Fruit fly (Drosophila melanogaster) whole organism, embryonic: ENCODE data around the gene Lcp65Ac.
A peak's percentile ranks its signal among the peaks of the same experiment; 100 is the strongest.

Experiments used
- Ada2b ChIP-seq: fragments of 200-800 bp; sonication (Bioruptor generic); IDR thresholded peaks from 2 replicates; pipeline ENCODE4 v1.3.6; 2022; ENCODE audit warnings: missing biosample characterization, missing genetic modification characterization
- Adf1 ChIP-seq: fragments of 200-800 bp; sonication (Bioruptor generic); IDR thresholded peaks from 2 replicates; pipeline ENCODE4 v1.3.6; 2022; ENCODE audit warnings: missing biosample characterization, missing genetic modification characterization
- Asciz ChIP-seq: fragments of 200-800 bp; sonication (Bioruptor generic); optimal IDR thresholded peaks from 2 replicates; lab custom pipeline; 2017; ENCODE audit warnings: missing biosample characterization, mild to moderate bottlenecking, missing genetic modification characterization, missing genetic modification reagents
- CG10267 ChIP-seq: fragments of 200-800 bp; sonication (Bioruptor generic); optimal IDR thresholded peaks from 2 replicates; lab custom pipeline; 2018; ENCODE audit warnings: missing biosample characterization, mild to moderate bottlenecking, missing genetic modification characterization, moderate library complexity
- CG10321 ChIP-seq: fragments of 200-800 bp; sonication (Bioruptor generic); IDR thresholded peaks from 2 replicates; pipeline ENCODE4 v1.3.6; 2022; ENCODE audit warnings: missing biosample characterization, missing genetic modification characterization
- CG11456 ChIP-seq: fragments of 200-800 bp; sonication (Bioruptor generic); IDR thresholded peaks from 3 replicates; pipeline ENCODE4 v1.3.6; 2022; ENCODE audit warnings: missing biosample characterization, missing genetic modification characterization
- CG13424 ChIP-seq: fragments of 200-800 bp; sonication (Bioruptor generic); optimal IDR thresholded peaks from 2 replicates; lab custom pipeline; 2019; ENCODE audit warnings: missing biosample characterization, mild to moderate bottlenecking, missing genetic modification characterization, moderate library complexity
- CG16863 ChIP-seq: fragments of 200-800 bp; sonication (Bioruptor generic); optimal IDR thresholded peaks from 3 replicates; lab custom pipeline; 2016; ENCODE audit warnings: missing biosample characterization, missing genetic modification characterization
- CG1832 ChIP-seq: fragments of 200-800 bp; sonication (Bioruptor generic); optimal IDR thresholded peaks from 2 replicates; lab custom pipeline; 2017; ENCODE audit warnings: missing biosample characterization, mild to moderate bottlenecking, missing genetic modification characterization, inconsistent platforms
- CG2678 ChIP-seq: fragments of 200-800 bp; sonication (Bioruptor generic); optimal IDR thresholded peaks from 3 replicates; lab custom pipeline; 2019; ENCODE audit warnings: missing biosample characterization, mild to moderate bottlenecking, missing genetic modification characterization, moderate library complexity
- CG32767 ChIP-seq: fragments of 200-800 bp; sonication (Bioruptor generic); IDR thresholded peaks from 2 replicates; pipeline ENCODE4 v1.3.6; 2022; ENCODE audit warnings: missing biosample characterization, missing genetic modification characterization
- CG3726 ChIP-seq: fragments of 200-800 bp; sonication (Bioruptor generic); IDR thresholded peaks from 3 replicates; pipeline ENCODE4, ENCODE4 v1.3.6; 2022; ENCODE audit warnings: missing biosample characterization, missing genetic modification characterization
- CG4820 ChIP-seq: fragments of 200-800 bp; sonication (Bioruptor generic); optimal IDR thresholded peaks from 3 replicates; lab custom pipeline; 2016; ENCODE audit warnings: missing biosample characterization, missing genetic modification characterization
- CG6175 ChIP-seq: fragments of 200-800 bp; sonication (Bioruptor generic); IDR thresholded peaks from 3 replicates; pipeline ENCODE4 v1.3.6; 2022; ENCODE audit warnings: missing biosample characterization, missing genetic modification characterization
- CG7357 ChIP-seq: fragments of 200-800 bp; sonication (Bioruptor generic); IDR thresholded peaks from 3 replicates; pipeline ENCODE4 v1.3.6; 2022; ENCODE audit warnings: missing biosample characterization, missing genetic modification characterization
- CG7786 ChIP-seq: fragments of 200-800 bp; sonication (Bioruptor generic); optimal IDR thresholded peaks from 2 replicates; lab custom pipeline; 2016; ENCODE audit warnings: missing biosample characterization, missing genetic modification characterization
- Ets65A ChIP-seq: fragments of 200-800 bp; sonication (Bioruptor generic); peaks from one replicate; lab custom pipeline; 2016; ENCODE audit warnings: missing biosample characterization, missing genetic modification characterization
- HHEX ChIP-seq: fragments of 200-800 bp; sonication (Bioruptor generic); optimal IDR thresholded peaks from 3 replicates; lab custom pipeline; 2017; ENCODE audit warnings: missing biosample characterization, mild to moderate bottlenecking, missing genetic modification characterization, missing genetic modification reagents
- HLH54F ChIP-seq: fragments of 200-800 bp; sonication (Bioruptor generic); optimal IDR thresholded peaks from 3 replicates; lab custom pipeline; 2016; ENCODE audit warnings: missing biosample characterization, missing genetic modification characterization
- Hand ChIP-seq: fragments of 200-800 bp; sonication (Bioruptor generic); optimal IDR thresholded peaks from 2 replicates; lab custom pipeline; 2017; ENCODE audit warnings: mild to moderate bottlenecking, missing biosample characterization, missing genetic modification reagents, missing genetic modification characterization
- Hmr ChIP-seq: fragments of 200-800 bp; sonication (Bioruptor generic); optimal IDR thresholded peaks from 3 replicates; lab custom pipeline; 2017; ENCODE audit warnings: mild to moderate bottlenecking, missing biosample characterization, missing genetic modification reagents, missing genetic modification characterization
- Lhr ChIP-seq: fragments of 200-800 bp; sonication (Bioruptor generic); optimal IDR thresholded peaks from 3 replicates; lab custom pipeline; 2017; ENCODE audit warnings: mild to moderate bottlenecking, missing biosample characterization, missing genetic modification reagents, missing genetic modification characterization
- Meics ChIP-seq: fragments of 200-800 bp; sonication (Bioruptor generic); optimal IDR thresholded peaks from 2 replicates; lab custom pipeline; 2017; ENCODE audit warnings: missing biosample characterization, mild to moderate bottlenecking, missing genetic modification characterization
- Myb ChIP-seq: fragments of 200-800 bp; sonication (Bioruptor generic); optimal IDR thresholded peaks from 2 replicates; lab custom pipeline; 2016; ENCODE audit warnings: missing biosample characterization, missing genetic modification characterization
- NC2α ChIP-seq: fragments of 200-800 bp; sonication (Bioruptor generic); optimal IDR thresholded peaks from 2 replicates; lab custom pipeline; 2016; ENCODE audit warnings: missing biosample characterization, missing genetic modification characterization
- Nf-YB ChIP-seq: fragments of 200-800 bp; sonication (Bioruptor generic); optimal IDR thresholded peaks from 3 replicates; lab custom pipeline; 2019; ENCODE audit warnings: missing biosample characterization, mild to moderate bottlenecking, missing genetic modification characterization, moderate library complexity
- Nf-YC ChIP-seq: fragments of 200-800 bp; optimal IDR thresholded peaks from 3 replicates; lab custom pipeline; 2019; ENCODE audit warnings: missing biosample characterization, mild to moderate bottlenecking, missing genetic modification characterization, moderate library complexity
- NfI ChIP-seq: fragments of 200-800 bp; sonication (Bioruptor generic); optimal IDR thresholded peaks from 3 replicates; lab custom pipeline; 2018; ENCODE audit warnings: missing biosample characterization, mild to moderate bottlenecking, missing genetic modification characterization, moderate library complexity
- Xbp1 ChIP-seq: fragments of 200-800 bp; sonication (Bioruptor generic); optimal IDR thresholded peaks from 3 replicates; lab custom pipeline; 2016; ENCODE audit warnings: missing biosample characterization, mild to moderate bottlenecking, missing genetic modification characterization
- cato ChIP-seq: fragments of 200-800 bp; sonication (Bioruptor generic); optimal IDR thresholded peaks from 2 replicates; lab custom pipeline; 2016; ENCODE audit warnings: missing biosample characterization, missing genetic modification characterization, borderline replicate concordance
- cg ChIP-seq: fragments of 200-800 bp; sonication (Bioruptor generic); optimal IDR thresholded peaks from 3 replicates; lab custom pipeline; 2019; ENCODE audit warnings: missing biosample characterization, mild to moderate bottlenecking, missing genetic modification characterization, moderate library complexity
- da ChIP-seq: fragments of 200-800 bp; sonication (Bioruptor generic); optimal IDR thresholded peaks from 2 replicates; lab custom pipeline; 2016; ENCODE audit warnings: missing biosample characterization, missing genetic modification characterization
- dysf ChIP-seq: fragments of 200-800 bp; sonication (Bioruptor generic); IDR thresholded peaks from 3 replicates; pipeline ENCODE4 v1.3.6; 2022; ENCODE audit warnings: missing biosample characterization, missing genetic modification characterization
- emc ChIP-seq: fragments of 200-800 bp; sonication (Bioruptor generic); optimal IDR thresholded peaks from 2 replicates; lab custom pipeline; 2016; ENCODE audit warnings: missing biosample characterization, missing genetic modification characterization
- eve ChIP-seq, 2 experiments: fragments of >200 bp; optimal IDR thresholded peaks; 2 replicates each; lab custom pipeline; 2017; ENCODE audit warnings: missing biosample characterization in 2 of 2, missing genetic modification characterization in 2 of 2
- exex ChIP-seq: fragments of 200-800 bp; sonication (Bioruptor generic); optimal IDR thresholded peaks from 4 replicates; lab custom pipeline; 2018; ENCODE audit warnings: missing biosample characterization, mild to moderate bottlenecking, missing genetic modification characterization, moderate library complexity
- gce ChIP-seq: fragments of 200-800 bp; sonication (Bioruptor generic); IDR thresholded peaks from 3 replicates; pipeline ENCODE4 v1.3.6; 2022; ENCODE audit warnings: missing biosample characterization, missing genetic modification characterization
- lilli ChIP-seq: fragments of 200-800 bp; sonication (Bioruptor generic); optimal IDR thresholded peaks from 3 replicates; lab custom pipeline; 2016; ENCODE audit warnings: missing biosample characterization, missing genetic modification characterization
- lov ChIP-seq, 2 experiments: fragments of 200-800 bp in 1 of 2; fragments of >200 bp in 1 of 2; sonication (Bioruptor generic) in 1 of 2; IDR thresholded peaks in 1 of 2; optimal IDR thresholded peaks in 1 of 2; 2 replicates in 1 of 2; 3 replicates in 1 of 2; pipeline versions ENCODE4 v1.3.6 to Lab custom; 2017 to 2022; ENCODE audit warnings: missing biosample characterization in 1 of 2, missing genetic modification characterization in 1 of 2
- nom ChIP-seq: fragments of 200-800 bp; sonication (Bioruptor generic); optimal IDR thresholded peaks from 2 replicates; lab custom pipeline; 2017; ENCODE audit warnings: missing biosample characterization, missing genetic modification characterization, mild to moderate bottlenecking, moderate library complexity, missing genetic modification reagents
- phol ChIP-seq: fragments of 200-800 bp; sonication (Bioruptor generic); optimal IDR thresholded peaks from 3 replicates; lab custom pipeline; 2018; ENCODE audit warnings: missing biosample characterization, mild to moderate bottlenecking, missing genetic modification characterization, moderate library complexity
- ro ChIP-seq: fragments of 200-800 bp; sonication (Bioruptor generic); IDR thresholded peaks from 2 replicates; pipeline ENCODE4 v1.3.6; 2022; ENCODE audit warnings: missing biosample characterization, missing genetic modification characterization
- seq ChIP-seq: fragments of 200-800 bp; sonication (Bioruptor generic); IDR thresholded peaks from 2 replicates; pipeline ENCODE4 v1.3.6; 2022; ENCODE audit warnings: missing biosample characterization, missing genetic modification characterization
- sr ChIP-seq: fragments of 200-800 bp; sonication (Bioruptor generic); IDR thresholded peaks from 3 replicates; pipeline ENCODE4 v1.3.6; 2022; ENCODE audit warnings: missing biosample characterization, missing genetic modification characterization
- tap ChIP-seq: fragments of 200-800 bp; optimal IDR thresholded peaks from 3 replicates; lab custom pipeline; 2019; ENCODE audit warnings: missing biosample characterization, mild to moderate bottlenecking, missing genetic modification characterization, moderate library complexity
- vnd ChIP-seq: fragments of 200-800 bp; sonication (Bioruptor generic); IDR thresholded peaks from 3 replicates; pipeline ENCODE4 v1.3.6; 2022; ENCODE audit warnings: missing biosample characterization, missing genetic modification characterization; ENCODE audit not compliant: partially characterized antibody
- vvl ChIP-seq: fragments of 200-800 bp; sonication (Bioruptor generic); IDR thresholded peaks from 2 replicates; pipeline ENCODE4 v1.3.6; 2022; ENCODE audit warnings: missing biosample characterization, missing genetic modification characterization

Lcp65Ac gene

DNA sequence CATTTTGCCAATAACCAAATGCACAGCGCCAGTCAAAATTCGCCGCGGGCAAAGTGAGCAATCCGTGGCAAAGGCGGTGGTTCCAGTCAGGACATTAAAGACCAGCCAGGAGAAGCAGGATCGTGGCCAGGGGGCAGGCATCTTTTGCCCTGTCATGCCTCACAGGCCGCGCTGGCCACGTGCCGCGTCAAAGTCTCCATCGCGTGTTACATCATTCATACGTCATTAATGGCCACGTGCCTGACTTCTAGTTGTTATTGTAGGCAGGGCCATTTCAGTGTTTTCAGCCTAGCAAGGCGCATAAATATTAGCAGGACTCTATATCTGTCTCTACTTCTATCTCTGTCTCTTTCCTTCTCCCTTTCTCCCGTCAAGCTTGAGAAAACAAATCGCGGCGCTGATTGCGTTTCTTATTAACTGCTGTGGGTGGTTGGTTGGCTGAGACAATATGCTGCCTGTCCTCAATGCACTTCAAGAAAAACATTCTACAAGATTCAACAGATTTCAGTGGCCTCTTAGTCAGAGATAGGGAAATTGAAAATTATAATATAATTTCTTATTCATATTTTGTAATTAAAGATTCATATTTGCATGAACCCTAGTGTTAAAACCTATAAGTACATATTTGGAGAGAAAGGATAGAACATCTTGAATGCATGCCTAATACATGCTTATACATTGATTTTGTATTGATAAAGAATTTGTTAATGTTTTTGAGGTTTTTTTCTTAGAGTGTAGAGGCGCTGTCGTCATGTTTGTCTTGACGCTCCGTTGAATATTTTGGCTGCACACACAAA lies 36.2 kb upstream of the Lcp65Ac start (continued):
- TF ChIP-seq da (GFP tag; lab: Kevin White, UChicago) (no peak), tap (peak; percentile 19), CG3726 (GFP tag; lab: Robert Waterston, UW) (no peak), emc (no peak), Asciz (GFP tag; lab: Kevin White, UChicago) (no peak), CG13424 (peak; percentile 10), CG10267 (peak; percentile 21), CG6175 (no peak), vvl (no peak), NfI (GFP tag; lab: Kevin White, UChicago) (no peak)
- TF ChIP-seq, all 482 proteins: peak for 37

DNA sequence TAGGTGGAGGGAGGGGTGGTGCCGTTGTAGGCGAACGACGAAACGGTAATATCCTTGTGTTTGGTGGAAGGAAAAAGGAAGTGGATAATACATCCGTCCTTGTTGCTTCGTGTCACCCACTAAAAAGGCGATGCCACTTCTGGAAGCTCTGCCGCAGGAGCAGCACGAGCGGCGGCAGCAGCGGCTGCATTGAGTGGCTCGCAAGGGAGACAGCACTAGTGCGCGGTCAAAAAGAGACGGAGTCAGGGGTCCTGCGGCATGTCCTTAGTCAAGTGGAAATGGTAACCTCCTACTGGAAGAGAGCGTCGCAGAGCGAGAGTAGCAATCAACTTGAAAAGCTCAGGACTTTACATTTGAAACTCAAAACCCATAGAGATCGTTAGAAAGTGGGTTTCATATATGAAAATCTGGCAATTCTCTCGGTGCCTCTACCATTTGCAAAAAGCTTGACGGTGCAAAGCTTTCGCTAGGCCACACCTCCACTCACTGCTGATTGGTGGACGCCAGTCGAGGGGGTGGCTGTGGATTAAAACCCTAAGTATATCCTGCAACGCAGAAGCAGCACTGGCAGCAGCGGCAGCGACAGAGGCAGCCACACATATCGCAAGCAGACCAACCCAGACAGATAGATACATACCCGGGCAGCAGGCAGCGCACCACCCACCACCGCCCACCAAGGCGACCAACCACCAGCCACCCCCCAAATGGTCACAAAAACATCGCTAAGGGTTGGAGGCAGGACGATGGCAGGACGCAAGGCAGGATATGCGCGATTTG lies 33.8 kb upstream of the Lcp65Ac start:
- no peak for TF ChIP-seq CG7357 (GFP tag; lab: Robert Waterston, UW)
- TF ChIP-seq lilli (GFP tag; lab: Kevin White, UChicago): no peak
- no peak for TF ChIP-seq sr (GFP tag; lab: Robert Waterston, UW)
- TF ChIP-seq nom (GFP tag; lab: Kevin White, UChicago): no peak
- TF ChIP-seq CG1832 (GFP tag; lab: Kevin White, UChicago): peak; percentile 49
- TF ChIP-seq exex: no peak
- no peak for TF ChIP-seq phol
- peak; percentile 96 for TF ChIP-seq Nf-YC (tag; lab: Kevin White, UChicago)
- no peak for TF ChIP-seq HLH54F (GFP tag; lab: Kevin White, UChicago)
- TF ChIP-seq CG4820: no peak
- no peak for TF ChIP-seq Meics (GFP tag; lab: Kevin White, UChicago)
- TF ChIP-seq CG16863 (GFP tag; lab: Kevin White, UChicago): no peak
- no peak for TF ChIP-seq vnd (GFP tag; lab: Robert Waterston, UW)
- no peak for TF ChIP-seq lov (optimal IDR thresholded peaks at IDR 0.05; lab: Kevin White, UChicago)
- no peak for TF ChIP-seq lov (GFP tag; IDR thresholded peaks at IDR 0.05; lab: Robert Waterston, UW)
- TF ChIP-seq dysf (GFP tag; lab: Robert Waterston, UW): no peak
- TF ChIP-seq CG7786 (GFP tag; lab: Kevin White, UChicago): no peak
- peak; percentile 65; the same call in 1 of the 2 replicates for TF ChIP-seq seq (GFP tag; lab: Robert Waterston, UW)
- TF ChIP-seq Lhr (GFP tag; lab: Kevin White, UChicago): no peak
- TF ChIP-seq cato (GFP tag; lab: Kevin White, UChicago): no peak
- TF ChIP-seq Xbp1 (GFP tag; lab: Kevin White, UChicago): no peak
- no peak for TF ChIP-seq Hmr (GFP tag; lab: Kevin White, UChicago)
- TF ChIP-seq gce (GFP tag; lab: Robert Waterston, UW): no peak
- TF ChIP-seq HHEX (GFP tag; lab: Kevin White, UChicago): no peak
- TF ChIP-seq Ets65A (GFP tag; lab: Kevin White, UChicago): peak; percentile 87
- no peak for TF ChIP-seq cg (GFP tag; lab: Kevin White, UChicago)
- TF ChIP-seq CG11456 (GFP tag; lab: Robert Waterston, UW): no peak
- TF ChIP-seq eve (GFP tag; optimal IDR thresholded peaks at IDR 0.05; lab: Kevin White, UChicago): no peak
- no peak for TF ChIP-seq ro (GFP tag; lab: Robert Waterston, UW)
- TF ChIP-seq Hand (GFP tag; lab: Kevin White, UChicago): no peak
- no peak for TF ChIP-seq Myb (GFP tag; lab: Kevin White, UChicago)
- peak; percentile 40; the same call in 1 of the 2 replicates for TF ChIP-seq CG32767
- TF ChIP-seq CG2678: no peak
- no peak for TF ChIP-seq Ada2b (GFP tag; lab: Robert Waterston, UW)
- TF ChIP-seq Nf-YB: peak; percentile 95
- TF ChIP-seq Adf1 (GFP tag; lab: Robert Waterston, UW): peak; percentile 64
- no peak for TF ChIP-seq CG13424
- no peak for TF ChIP-seq NC2α
- peak; percentile 43; the same call in 1 of the 2 replicates for TF ChIP-seq CG10321 (GFP tag; lab: Robert Waterston, UW)
